Worm (Caenorhabditis elegans): ENCODE measurements around the gene asm-2.

The asm-2 gene

ce11 chrX:11339375-11339924 lies 15.4 kb upstream of the asm-2 start, which contains the start of gene aco-1:
aco-1 (plus strand) TSS chrX:11339874.
- TF ChIP-seq hnd-1 (tag; optimal IDR thresholded peaks at IDR 0.05) (no peak), tbx-11 (GFP tag; IDR thresholded peaks at IDR 0.05) (no peak), tbx-37 (GFP tag; conservative IDR thresholded peaks at IDR 0.05) (0 out of 2 replicates have a peak, but pooled peaks have one; percentile 12), hmg-4 (GFP tag; optimal IDR thresholded peaks at IDR 0.05) (peak; percentile 33), scrt-1 (GFP tag; IDR thresholded peaks at IDR 0.05) (no peak), aly-1 (tag; optimal IDR thresholded peaks at IDR 0.05) (peak; percentile 60)

- TF ChIP-seq tra-4 (tag; optimal IDR thresholded peaks at IDR 0.05) (no peak), ama-1 (optimal IDR thresholded peaks at IDR 0.05) (no peak), B0310.2 (tag; optimal IDR thresholded peaks at IDR 0.05) (no peak), ceh-13 (GFP tag; optimal IDR thresholded peaks at IDR 0.05) (no peak), hnd-1 (tag; optimal IDR thresholded peaks at IDR 0.05) (no peak), sea-1 (GFP tag; conservative IDR thresholded peaks at IDR 0.05) (no peak), ets-7 (tag; optimal IDR thresholded peaks at IDR 0.05) (no peak), tbx-37 (GFP tag; conservative IDR thresholded peaks at IDR 0.05) (no peak), ceh-36 (tag; optimal IDR thresholded peaks at IDR 0.05) (no peak), pes-1 (GFP tag; IDR thresholded peaks at IDR 0.05) (no peak), hmbx-1 (tag; optimal IDR thresholded peaks at IDR 0.05) (no peak), hmg-4 (GFP tag; optimal IDR thresholded peaks at IDR 0.05) (no peak)
Measured at ce11 chrX:11337783-11338182, 13.7 kb upstream of the asm-2 start, which contains the start of gene gcy-9. gcy-9 (minus strand) TSS chrX:11337883.

DNA sequence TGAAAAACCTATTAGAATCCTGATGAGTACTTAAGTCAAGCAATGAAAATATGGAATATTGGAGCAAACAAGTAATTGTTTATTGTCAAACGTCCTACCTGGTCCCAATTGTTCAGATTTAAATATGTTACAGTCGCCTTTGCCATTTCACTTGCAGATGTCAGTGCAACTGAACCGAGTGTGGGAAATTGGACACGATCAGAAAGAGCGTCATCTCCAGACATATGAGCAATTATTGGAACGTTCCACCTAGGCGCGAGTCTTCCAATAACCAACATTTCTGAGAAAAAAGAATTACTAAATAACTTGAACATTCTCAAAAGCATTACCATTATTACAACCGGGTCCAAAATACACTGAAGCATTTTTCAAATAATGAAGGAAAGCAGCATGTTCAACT lies 13.0 kb upstream of the asm-2 start:
- TF ChIP-seq ama-1 (optimal IDR thresholded peaks at IDR 0.05) (no peak), scrt-1 (GFP tag; IDR thresholded peaks at IDR 0.05) (no peak), aly-1 (tag; optimal IDR thresholded peaks at IDR 0.05) (no peak), tbx-37 (GFP tag; conservative IDR thresholded peaks at IDR 0.05) (no peak), hmg-4 (GFP tag; optimal IDR thresholded peaks at IDR 0.05) (no peak), sea-1 (GFP tag; conservative IDR thresholded peaks at IDR 0.05) (no peak), B0310.2 (tag; optimal IDR thresholded peaks at IDR 0.05) (no peak), pes-1 (GFP tag; IDR thresholded peaks at IDR 0.05) (no peak), tra-4 (tag; optimal IDR thresholded peaks at IDR 0.05) (no peak), hmbx-1 (tag; optimal IDR thresholded peaks at IDR 0.05) (no peak), flt-1 (GFP tag; IDR thresholded peaks at IDR 0.05) (no peak), hnd-1 (tag; optimal IDR thresholded peaks at IDR 0.05) (no peak), F13C5.2 (tag; optimal IDR thresholded peaks at IDR 0.05) (no peak), tbx-11 (GFP tag; IDR thresholded peaks at IDR 0.05) (no peak), ceh-36 (tag; optimal IDR thresholded peaks at IDR 0.05) (no peak)

DNA sequence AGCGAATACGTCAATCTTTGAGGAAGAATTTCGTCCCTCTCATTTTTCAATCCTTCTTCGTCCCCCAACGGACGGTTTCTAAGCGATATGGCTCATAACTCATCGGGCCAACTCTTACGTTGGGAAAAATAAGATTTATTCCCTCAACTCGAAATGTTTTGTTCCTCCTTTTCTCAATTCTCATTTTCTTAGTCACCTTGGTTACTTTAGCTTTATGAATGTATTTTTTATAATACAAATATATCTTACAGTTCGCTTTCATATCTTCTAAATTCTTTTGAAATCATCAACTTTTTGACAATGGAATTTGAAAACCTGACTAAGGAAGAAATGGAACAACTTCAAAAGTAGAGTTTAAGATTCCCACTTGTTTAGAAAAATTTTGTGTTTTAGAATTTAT lies 5.4 kb upstream of the asm-2 start, which contains the start of gene npr-9:
TSS of gene npr-9 (plus strand) at position 301 of the 400 bp plus-strand sequence.
- TF ChIP-seq tra-4 (tag; optimal IDR thresholded peaks at IDR 0.05) (no peak), tbx-37 (GFP tag; conservative IDR thresholded peaks at IDR 0.05) (no peak), scrt-1 (GFP tag; IDR thresholded peaks at IDR 0.05) (no peak), ceh-36 (tag; optimal IDR thresholded peaks at IDR 0.05) (no peak), hmg-4 (GFP tag; optimal IDR thresholded peaks at IDR 0.05) (no peak), B0310.2 (tag; optimal IDR thresholded peaks at IDR 0.05) (no peak), hmbx-1 (tag; optimal IDR thresholded peaks at IDR 0.05) (no peak), sea-1 (GFP tag; conservative IDR thresholded peaks at IDR 0.05) (no peak), pes-1 (GFP tag; IDR thresholded peaks at IDR 0.05) (no peak), hnd-1 (tag; optimal IDR thresholded peaks at IDR 0.05) (no peak), flt-1 (GFP tag; IDR thresholded peaks at IDR 0.05) (no peak), aly-1 (tag; optimal IDR thresholded peaks at IDR 0.05) (no peak), ets-7 (tag; optimal IDR thresholded peaks at IDR 0.05) (no peak), ceh-13 (GFP tag; optimal IDR thresholded peaks at IDR 0.05) (no peak), F13C5.2 (tag; optimal IDR thresholded peaks at IDR 0.05) (no peak), tbx-11 (GFP tag; IDR thresholded peaks at IDR 0.05) (no peak), ama-1 (optimal IDR thresholded peaks at IDR 0.05) (no peak)

DNA sequence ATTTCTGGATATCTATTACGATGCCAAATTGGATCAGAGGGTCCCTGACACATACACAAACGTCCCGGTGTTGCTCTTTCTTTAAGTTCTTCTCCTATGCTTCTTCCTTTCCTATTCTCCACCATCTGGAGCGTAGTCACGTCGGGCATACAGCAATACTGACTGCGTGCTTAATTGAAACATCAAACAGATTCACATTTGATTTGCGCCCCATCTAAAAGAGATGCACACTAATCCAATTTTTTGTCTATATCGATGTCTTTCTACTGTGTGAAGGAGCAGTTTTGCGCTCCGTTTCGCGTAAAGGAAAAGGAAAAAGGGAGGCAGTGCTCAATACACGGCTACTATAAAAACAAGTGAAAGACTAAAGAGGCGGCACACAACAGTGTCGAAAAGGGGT lies 4.7 kb upstream of the asm-2 start:
- TF ChIP-seq flt-1 (GFP tag; IDR thresholded peaks at IDR 0.05) (no peak), B0310.2 (tag; optimal IDR thresholded peaks at IDR 0.05) (no peak), ceh-13 (GFP tag; optimal IDR thresholded peaks at IDR 0.05) (no peak), pes-1 (GFP tag; IDR thresholded peaks at IDR 0.05) (no peak), aly-1 (tag; optimal IDR thresholded peaks at IDR 0.05) (no peak), F13C5.2 (tag; optimal IDR thresholded peaks at IDR 0.05) (no peak), ceh-36 (tag; optimal IDR thresholded peaks at IDR 0.05) (no peak), tbx-11 (GFP tag; IDR thresholded peaks at IDR 0.05) (no peak), scrt-1 (GFP tag; IDR thresholded peaks at IDR 0.05) (no peak), hmbx-1 (tag; optimal IDR thresholded peaks at IDR 0.05) (no peak), sea-1 (GFP tag; conservative IDR thresholded peaks at IDR 0.05) (no peak), ets-7 (tag; optimal IDR thresholded peaks at IDR 0.05) (no peak), ama-1 (optimal IDR thresholded peaks at IDR 0.05) (no peak), hmg-4 (GFP tag; optimal IDR thresholded peaks at IDR 0.05) (no peak), tbx-37 (GFP tag; conservative IDR thresholded peaks at IDR 0.05) (no peak), hnd-1 (tag; optimal IDR thresholded peaks at IDR 0.05) (no peak)

DNA sequence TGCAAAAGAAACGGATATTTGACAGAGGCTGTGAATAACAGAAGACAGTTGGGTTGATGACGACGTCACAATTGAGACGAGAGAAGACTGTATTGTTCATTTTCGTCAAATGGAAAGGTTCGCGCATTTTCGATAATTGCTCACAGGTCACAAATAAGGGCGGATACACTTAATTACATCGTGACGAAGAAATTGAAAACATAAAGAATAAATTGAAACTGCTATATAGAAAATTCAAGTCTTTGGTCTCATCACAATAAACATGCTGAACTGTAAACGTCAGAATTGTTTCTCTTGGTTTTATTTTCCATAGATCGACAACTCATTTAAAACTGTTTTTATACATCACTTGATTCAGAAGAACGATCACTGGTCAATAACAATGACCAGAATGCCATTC lies 2.8 kb upstream of the asm-2 start, which contains the start of gene ZK455.5:
TSS of gene ZK455.5 (minus strand) at position 101 of the 400 bp plus-strand sequence.
- TF ChIP-seq hnd-1 (tag; optimal IDR thresholded peaks at IDR 0.05) (no peak), ets-7 (tag; optimal IDR thresholded peaks at IDR 0.05) (no peak), sea-1 (GFP tag; conservative IDR thresholded peaks at IDR 0.05) (no peak), tra-4 (tag; optimal IDR thresholded peaks at IDR 0.05) (no peak), ceh-13 (GFP tag; optimal IDR thresholded peaks at IDR 0.05) (no peak), ama-1 (optimal IDR thresholded peaks at IDR 0.05) (no peak), scrt-1 (GFP tag; IDR thresholded peaks at IDR 0.05) (no peak), flt-1 (GFP tag; IDR thresholded peaks at IDR 0.05) (no peak), pes-1 (GFP tag; IDR thresholded peaks at IDR 0.05) (no peak), hmbx-1 (tag; optimal IDR thresholded peaks at IDR 0.05) (no peak), B0310.2 (tag; optimal IDR thresholded peaks at IDR 0.05) (no peak), hmg-4 (GFP tag; optimal IDR thresholded peaks at IDR 0.05) (no peak), ceh-36 (tag; optimal IDR thresholded peaks at IDR 0.05) (no peak), F13C5.2 (tag; optimal IDR thresholded peaks at IDR 0.05) (no peak), tbx-37 (GFP tag; conservative IDR thresholded peaks at IDR 0.05) (no peak), aly-1 (tag; optimal IDR thresholded peaks at IDR 0.05) (no peak), tbx-11 (GFP tag; IDR thresholded peaks at IDR 0.05) (no peak)

ce11 chrX:11323225-11323624 lies 826 bp downstream of the asm-2 start:
- TF ChIP-seq ama-1 (optimal IDR thresholded peaks at IDR 0.05) (no peak), scrt-1 (GFP tag; IDR thresholded peaks at IDR 0.05) (no peak), hnd-1 (tag; optimal IDR thresholded peaks at IDR 0.05) (no peak), B0310.2 (tag; optimal IDR thresholded peaks at IDR 0.05) (no peak), aly-1 (tag; optimal IDR thresholded peaks at IDR 0.05) (no peak), sea-1 (GFP tag; conservative IDR thresholded peaks at IDR 0.05) (no peak)
